Fruit fly (Drosophila melanogaster) whole organism, embryonic: ENCODE results near the gene crq.
A peak's percentile ranks its signal among the peaks of the same experiment; 100 is the strongest.

Experiments
- Aef1 ChIP-seq: fragments of 200-800 bp; sonication (Bioruptor generic); IDR thresholded peaks from 3 replicates; pipeline ENCODE4 v1.3.6; 2022; ENCODE audit warnings: missing biosample characterization, missing genetic modification characterization
- Bgb ChIP-seq: fragments of 200-800 bp; sonication (Bioruptor generic); IDR thresholded peaks from 2 replicates; pipeline ENCODE4 v1.3.6; 2022; ENCODE audit warnings: missing biosample characterization, missing genetic modification characterization; ENCODE audit not compliant: partially characterized antibody
- CG11398 ChIP-seq: fragments of 200-800 bp; sonication (Bioruptor generic); optimal IDR thresholded peaks from 2 replicates; lab custom pipeline; 2016; ENCODE audit warnings: missing biosample characterization, missing genetic modification characterization
- CG13424 ChIP-seq: fragments of 200-800 bp; sonication (Bioruptor generic); optimal IDR thresholded peaks from 2 replicates; lab custom pipeline; 2019; ENCODE audit warnings: missing biosample characterization, mild to moderate bottlenecking, missing genetic modification characterization, moderate library complexity
- CG13775 ChIP-seq: fragments of 200-800 bp; sonication (Bioruptor generic); optimal IDR thresholded peaks from 3 replicates; lab custom pipeline; 2017; ENCODE audit warnings: missing biosample characterization, mild to moderate bottlenecking, missing genetic modification characterization
- CG15514 ChIP-seq: fragments of 200-800 bp; sonication (Bioruptor generic); optimal IDR thresholded peaks from 3 replicates; lab custom pipeline; 2017; ENCODE audit warnings: missing biosample characterization, missing genetic modification characterization, mild to moderate bottlenecking, moderate library complexity, missing genetic modification reagents
- CG15601 ChIP-seq: fragments of 200-800 bp; sonication (Bioruptor generic); optimal IDR thresholded peaks from 3 replicates; lab custom pipeline; 2019; ENCODE audit warnings: missing biosample characterization, mild to moderate bottlenecking, missing genetic modification characterization, moderate library complexity
- CG1602 ChIP-seq: fragments of 200-800 bp; sonication (Bioruptor generic); optimal IDR thresholded peaks from 3 replicates; lab custom pipeline; 2016; ENCODE audit warnings: missing biosample characterization, missing genetic modification characterization
- CG16813 ChIP-seq: fragments of 200-800 bp; sonication (Bioruptor generic); IDR thresholded peaks from 3 replicates; pipeline ENCODE4 v1.3.6; 2022; ENCODE audit warnings: missing biosample characterization, missing genetic modification characterization; ENCODE audit not compliant: partially characterized antibody
- CG17361 ChIP-seq: fragments of 200-800 bp; sonication (Bioruptor generic); IDR thresholded peaks from 3 replicates; pipeline ENCODE4 v1.3.6; 2022; ENCODE audit warnings: missing biosample characterization, missing genetic modification characterization
- CG17829 ChIP-seq: fragments of 200-800 bp; optimal IDR thresholded peaks from 2 replicates; lab custom pipeline; 2019; ENCODE audit warnings: missing biosample characterization, mild to moderate bottlenecking, missing genetic modification characterization, moderate library complexity
- CG2120 ChIP-seq: fragments of 200-800 bp; sonication (Bioruptor generic); optimal IDR thresholded peaks from 3 replicates; lab custom pipeline; 2016; ENCODE audit warnings: missing biosample characterization, missing genetic modification characterization
- CG34422 ChIP-seq: fragments of 200-800 bp; sonication (Bioruptor generic); IDR thresholded peaks from 3 replicates; pipeline ENCODE4 v1.3.6; 2022; ENCODE audit warnings: missing biosample characterization, missing genetic modification characterization
- CG4617 ChIP-seq: fragments of 200-800 bp; sonication (Bioruptor generic); optimal IDR thresholded peaks from 3 replicates; lab custom pipeline; 2016; ENCODE audit warnings: missing biosample characterization, missing genetic modification characterization, borderline replicate concordance
- CG7271 ChIP-seq: fragments of 200-800 bp; sonication (Bioruptor generic); optimal IDR thresholded peaks from 2 replicates; lab custom pipeline; 2018; ENCODE audit warnings: missing biosample characterization, mild to moderate bottlenecking, missing genetic modification characterization, moderate library complexity
- CG8388 ChIP-seq: fragments of 200-800 bp; sonication (Bioruptor generic); optimal IDR thresholded peaks from 2 replicates; lab custom pipeline; 2019; ENCODE audit warnings: missing biosample characterization, mild to moderate bottlenecking, missing genetic modification characterization, moderate library complexity
- CG8924 ChIP-seq: fragments of 200-800 bp; optimal IDR thresholded peaks from 3 replicates; lab custom pipeline; 2019; ENCODE audit warnings: missing biosample characterization, mild to moderate bottlenecking, missing genetic modification characterization, moderate library complexity
- Camta ChIP-seq: fragments of 200-800 bp; sonication (Bioruptor generic); optimal IDR thresholded peaks from 2 replicates; lab custom pipeline; 2016; ENCODE audit warnings: missing biosample characterization, missing genetic modification characterization
- Dad ChIP-seq: fragments of 200-800 bp; sonication (Bioruptor generic); optimal IDR thresholded peaks from 3 replicates; lab custom pipeline; 2016; ENCODE audit warnings: missing biosample characterization, missing genetic modification characterization
- Dref ChIP-seq: fragments of 200-800 bp; sonication (Bioruptor generic); IDR thresholded peaks from 2 replicates; pipeline ENCODE4 v1.3.6; 2022; ENCODE audit warnings: missing biosample characterization, missing genetic modification characterization
- HLH3B ChIP-seq: fragments of 200-800 bp; sonication (Bioruptor generic); IDR thresholded peaks from 2 replicates; pipeline ENCODE4 v1.3.6; 2022; ENCODE audit warnings: missing biosample characterization, missing genetic modification characterization
- MBD-R2 ChIP-seq: fragments of 200-800 bp; sonication (Bioruptor generic); IDR thresholded peaks from 2 replicates; pipeline ENCODE4 v1.3.6; 2022; ENCODE audit warnings: missing biosample characterization, missing genetic modification characterization
- Med ChIP-seq: fragments of 200-800 bp; sonication (Bioruptor generic); peaks from one replicate; lab custom pipeline; 2016; ENCODE audit warnings: missing biosample characterization, missing genetic modification characterization, mild to moderate bottlenecking, inconsistent platforms, moderate library complexity
- Neu2 ChIP-seq: fragments of 200-800 bp; sonication (Bioruptor generic); optimal IDR thresholded peaks from 3 replicates; lab custom pipeline; 2016; ENCODE audit warnings: missing biosample characterization, missing genetic modification characterization, borderline replicate concordance
- Side ChIP-seq: fragments of 200-800 bp; sonication (Bioruptor generic); optimal IDR thresholded peaks from 2 replicates; lab custom pipeline; 2016; ENCODE audit warnings: missing biosample characterization, missing genetic modification characterization
- Stat92E ChIP-seq, 3 experiments: fragments of >200 bp in 2 of 3; fragments of 200-800 bp in 1 of 3; sonication (Bioruptor generic) in 1 of 3; optimal IDR thresholded peaks; 2 replicates each; lab custom pipeline; 2017 to 2019; ENCODE audit warnings: missing biosample characterization in 3 of 3, missing genetic modification characterization in 3 of 3, mild to moderate bottlenecking in 1 of 3, moderate library complexity in 1 of 3
- Taf1 ChIP-seq: fragments of 200-800 bp; sonication (Bioruptor generic); IDR thresholded peaks from 2 replicates; pipeline ENCODE4 v1.3.6; 2022; ENCODE audit warnings: missing biosample characterization, missing genetic modification characterization
- Trl ChIP-seq, 3 experiments: fragments of >200 bp in 2 of 3; fragments of 200-800 bp in 1 of 3; sonication (Bioruptor generic) in 1 of 3; optimal IDR thresholded peaks; 2 replicates in 1 of 3; 3 replicates in 2 of 3; lab custom pipeline; 2016 to 2017; ENCODE audit warnings: missing biosample characterization in 1 of 3, missing genetic modification characterization in 1 of 3
- bcd ChIP-seq: fragments of 200-800 bp; sonication (Bioruptor generic); optimal IDR thresholded peaks from 2 replicates; lab custom pipeline; 2017; ENCODE audit warnings: missing biosample characterization, mild to moderate bottlenecking, missing genetic modification characterization
- chn ChIP-seq: fragments of 200-800 bp; sonication (Bioruptor generic); optimal IDR thresholded peaks from 2 replicates; lab custom pipeline; 2016; ENCODE audit warnings: missing biosample characterization, missing genetic modification characterization
- ci ChIP-seq: fragments of 200-800 bp; sonication (Bioruptor generic); IDR thresholded peaks from 3 replicates; pipeline ENCODE4 v1.3.6; 2022; ENCODE audit warnings: missing biosample characterization, missing genetic modification characterization
- ewg ChIP-seq: fragments of 200-800 bp; sonication (Bioruptor generic); optimal IDR thresholded peaks from 3 replicates; lab custom pipeline; 2017; ENCODE audit warnings: mild to moderate bottlenecking, missing biosample characterization, missing genetic modification reagents, missing genetic modification characterization
- fd96Cb ChIP-seq: fragments of 200-800 bp; sonication (Bioruptor generic); optimal IDR thresholded peaks from 2 replicates; lab custom pipeline; 2018; ENCODE audit warnings: missing biosample characterization, mild to moderate bottlenecking, missing genetic modification characterization, moderate library complexity
- gcm2 ChIP-seq: fragments of 200-800 bp; sonication (Bioruptor generic); optimal IDR thresholded peaks from 2 replicates; lab custom pipeline; 2016; ENCODE audit warnings: missing biosample characterization, missing genetic modification characterization
- her ChIP-seq: fragments of 200-800 bp; sonication (Bioruptor generic); optimal IDR thresholded peaks from 2 replicates; lab custom pipeline; 2016; ENCODE audit warnings: missing biosample characterization, missing genetic modification characterization
- insv ChIP-seq, 2 experiments: fragments of 200-800 bp; sonication (Bioruptor generic); optimal IDR thresholded peaks; 3 replicates each; lab custom pipeline; 2016 to 2018; ENCODE audit warnings: missing biosample characterization in 2 of 2, missing genetic modification characterization in 2 of 2
- lmd ChIP-seq: fragments of 200-800 bp; sonication (Bioruptor generic); IDR thresholded peaks from 2 replicates; pipeline ENCODE4 v1.3.6; 2022; ENCODE audit warnings: missing biosample characterization, missing genetic modification characterization
- nmo ChIP-seq: fragments of 200-800 bp; sonication (Bioruptor generic); optimal IDR thresholded peaks from 2 replicates; lab custom pipeline; 2018; ENCODE audit warnings: missing biosample characterization, mild to moderate bottlenecking, missing genetic modification characterization, moderate library complexity
- onecut ChIP-seq: fragments of 200-800 bp; sonication (Bioruptor generic); IDR thresholded peaks from 2 replicates; pipeline ENCODE4 v1.3.6; 2022; ENCODE audit warnings: missing biosample characterization, missing genetic modification characterization
- p53 ChIP-seq: fragments of 200-800 bp; sonication (Bioruptor generic); optimal IDR thresholded peaks from 2 replicates; lab custom pipeline; 2016; ENCODE audit warnings: missing biosample characterization, missing genetic modification characterization
- pum ChIP-seq: fragments of 200-800 bp; sonication (Bioruptor generic); optimal IDR thresholded peaks from 2 replicates; lab custom pipeline; 2016; ENCODE audit warnings: missing biosample characterization, missing genetic modification characterization
- pzg ChIP-seq: fragments of 200-800 bp; sonication (Bioruptor generic); optimal IDR thresholded peaks from 3 replicates; lab custom pipeline; 2018; ENCODE audit warnings: missing biosample characterization, mild to moderate bottlenecking, missing genetic modification characterization, moderate library complexity
- sens ChIP-seq: fragments of 200-800 bp; sonication (Bioruptor generic); peaks from one replicate; lab custom pipeline; 2016; ENCODE audit warnings: missing biosample characterization, missing genetic modification characterization
- sqz ChIP-seq: fragments of 200-800 bp; sonication (Bioruptor generic); optimal IDR thresholded peaks from 3 replicates; lab custom pipeline; 2018; ENCODE audit warnings: missing biosample characterization, mild to moderate bottlenecking, missing genetic modification characterization
- trh ChIP-seq: fragments of 200-800 bp; sonication (Bioruptor generic); optimal IDR thresholded peaks from 2 replicates; lab custom pipeline; 2016; ENCODE audit warnings: missing biosample characterization, missing genetic modification characterization
- zen ChIP-seq: fragments of 200-800 bp; sonication (Bioruptor generic); optimal IDR thresholded peaks from 3 replicates; lab custom pipeline; 2018; ENCODE audit warnings: missing biosample characterization, mild to moderate bottlenecking, missing genetic modification characterization, moderate library complexity
- zf30C ChIP-seq: fragments of 200-800 bp; sonication (Bioruptor generic); optimal IDR thresholded peaks from 3 replicates; lab custom pipeline; 2018; ENCODE audit warnings: missing biosample characterization, mild to moderate bottlenecking, missing genetic modification characterization

The crq gene

DNA sequence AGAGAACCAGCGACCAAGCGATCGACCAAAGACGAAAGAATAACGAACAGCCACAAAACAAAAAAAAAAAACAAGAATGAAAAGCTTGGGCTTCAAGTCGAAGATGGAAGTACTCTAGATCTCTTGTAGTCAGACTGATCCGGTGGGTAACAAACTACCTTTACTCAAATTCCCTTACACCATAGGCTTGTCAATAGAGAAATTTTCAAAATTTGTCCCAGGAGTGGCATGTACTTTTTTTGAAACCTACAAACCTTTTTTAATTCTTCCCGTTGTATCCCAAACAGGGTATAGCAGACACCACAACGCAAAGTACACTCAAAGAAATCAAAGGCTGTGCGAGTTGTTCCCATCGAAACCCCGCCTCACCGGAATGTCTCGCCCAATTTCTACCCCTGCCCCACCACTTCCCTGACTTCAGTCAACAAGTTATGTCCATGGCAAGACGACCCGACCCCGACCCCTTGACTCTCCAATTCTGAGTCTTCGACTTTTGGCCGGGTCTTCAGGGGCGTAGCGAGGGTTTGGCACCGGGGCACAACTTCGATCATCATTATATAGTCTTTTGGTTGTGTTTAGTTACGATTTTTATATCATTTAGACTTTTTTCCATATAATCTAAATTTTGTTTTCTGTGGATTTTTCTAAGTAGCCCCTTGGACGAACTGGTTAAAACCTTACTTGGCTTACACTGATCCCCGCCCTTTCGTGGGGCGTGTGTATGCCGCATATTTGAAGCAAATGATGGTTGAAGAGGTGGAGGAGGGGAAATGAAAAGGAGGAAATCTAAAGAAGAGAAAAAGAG is 22.9 kb downstream of the crq start (continued):
- TF ChIP-seq sqz (GFP tag; lab: Kevin White, UChicago) (peak; percentile 50), CG13775 (GFP tag; lab: Kevin White, UChicago) (peak; percentile 20), CG2120 (peak; percentile 79), Trl (optimal IDR thresholded peaks at IDR 0.05; lab: Kevin White, UChicago) (no peak), Trl (GFP tag; optimal IDR thresholded peaks at IDR 0.05; lab: Kevin White, UChicago) (peak; percentile 38), lmd (GFP tag; lab: Robert Waterston, UW) (peak; percentile 43; the same call in 1 of the 2 replicates), ewg (peak; percentile 20), Side (GFP tag; lab: Kevin White, UChicago) (peak; percentile 65), CG17361 (peak; percentile 64), CG8924 (tag; lab: Kevin White, UChicago) (peak; percentile 46), CG16813 (peak; percentile 34; the same call in 1 of the 3 replicates), Dad (GFP tag; lab: Kevin White, UChicago) (peak; percentile 56), fd96Cb (tag; lab: Kevin White, UChicago) (peak; percentile 62), CG13424 (tag; lab: Kevin White, UChicago) (peak; percentile 17), CG34422 (0 out of 3 replicates have a peak, but pooled peaks have one; percentile 24), her (GFP tag; lab: Kevin White, UChicago) (peak; percentile 45), CG4617 (GFP tag; lab: Kevin White, UChicago) (no peak), insv (GFP tag; optimal IDR thresholded peaks at IDR 0.05; lab: Kevin White, UChicago) (no peak), gcm2 (no peak), CG15514 (peak; percentile 13), pum (peak; percentile 74), Neu2 (GFP tag; lab: Kevin White, UChicago) (no peak), nmo (GFP tag; lab: Kevin White, UChicago) (peak; percentile 49), Taf1 (GFP tag; lab: Robert Waterston, UW) (no peak), p53 (GFP tag; lab: Kevin White, UChicago) (no peak), Bgb (GFP tag; lab: Robert Waterston, UW) (no peak), bcd (GFP tag; lab: Kevin White, UChicago) (peak; percentile 51), pzg (GFP tag; lab: Kevin White, UChicago) (no peak), zen (tag; lab: Kevin White, UChicago) (no peak), Med (GFP tag; lab: Kevin White, UChicago) (peak; percentile 91), CG11398 (peak; percentile 63), chn (GFP tag; lab: Kevin White, UChicago) (peak; percentile 48), Aef1 (peak; percentile 42; the same call in 2 of the 3 replicates), Dref (GFP tag; lab: Robert Waterston, UW) (no peak), onecut (GFP tag; lab: Robert Waterston, UW) (0 out of 2 replicates have a peak, but pooled peaks have one; percentile 6), CG1602 (GFP tag; lab: Kevin White, UChicago) (peak; percentile 41), CG15601 (tag; lab: Kevin White, UChicago) (peak; percentile 49), CG17829 (tag; lab: Kevin White, UChicago) (peak; percentile 42), sens (GFP tag; lab: Kevin White, UChicago) (peak; percentile 96), HLH3B (GFP tag; lab: Robert Waterston, UW) (peak; percentile 37; the same call in 1 of the 2 replicates), CG8388 (GFP tag; lab: Kevin White, UChicago) (peak; percentile 48), zf30C (GFP tag; lab: Kevin White, UChicago) (peak; percentile 61), ci (GFP tag; lab: Robert Waterston, UW) (peak; percentile 49; the same call in 1 of the 3 replicates), trh (GFP tag; lab: Kevin White, UChicago) (no peak), Camta (GFP tag; lab: Kevin White, UChicago) (peak; percentile 39), Stat92E (GFP tag; optimal IDR thresholded peaks at IDR 0.05; lab: Kevin White, UChicago) (no peak), CG7271 (tag; lab: Kevin White, UChicago) (no peak), MBD-R2 (GFP tag; lab: Robert Waterston, UW) (0 out of 2 replicates have a peak, but pooled peaks have one; percentile 12)
